Worm (Caenorhabditis elegans) whole organism, young adult: ENCODE measurements around the gene R11D1.4.

Source experiments
- B0035.1 ChIP-seq: sonication (generic microtip); optimal IDR thresholded peaks from 2 replicates; lab custom pipeline; 2016; ENCODE audit warnings: missing genetic modification characterization, mild to moderate bottlenecking, missing compliant biosample characterization, missing genotype, missing genetic modification reagents
- F10E7.11 ChIP-seq: sonication (generic microtip); optimal IDR thresholded peaks from 2 replicates; lab custom pipeline; 2017; ENCODE audit warnings: mild to moderate bottlenecking, missing genetic modification characterization, moderate library complexity, missing compliant biosample characterization
- F37B4.10 ChIP-seq: fragments of 200-800 bp; sonication (Bioruptor generic); IDR thresholded peaks from 2 replicates; pipeline ENCODE4 v1.3.6; 2022; ENCODE audit warnings: missing genetic modification characterization, missing compliant biosample characterization
- F52B5.7 ChIP-seq: sonication (generic microtip); optimal IDR thresholded peaks from 2 replicates; lab custom pipeline; 2016; ENCODE audit warnings: mild to moderate bottlenecking, missing genetic modification characterization, missing compliant biosample characterization
- F57A8.1 ChIP-seq: fragments of 200-800 bp; sonication (Bioruptor generic); optimal IDR thresholded peaks from 2 replicates; lab custom pipeline; 2018; ENCODE audit warnings: mild to moderate bottlenecking, missing genetic modification characterization, moderate library complexity, missing compliant biosample characterization
- K12H6.12 ChIP-seq: fragments of 200-800 bp; sonication (Bioruptor generic); optimal IDR thresholded peaks from 2 replicates; lab custom pipeline; 2018; ENCODE audit warnings: mild to moderate bottlenecking, missing genetic modification characterization, missing compliant biosample characterization
- T07F8.4 ChIP-seq: sonication (generic microtip); optimal IDR thresholded peaks from 2 replicates; lab custom pipeline; 2016; ENCODE audit warnings: mild to moderate bottlenecking, missing genetic modification characterization, moderate library complexity, missing compliant biosample characterization
- Y53F4B.3 ChIP-seq: fragments of 200-800 bp; sonication (Bioruptor generic); IDR thresholded peaks from 2 replicates; pipeline ENCODE4 v1.3.6; 2022; ENCODE audit warnings: missing genetic modification reagents, missing genetic modification characterization, missing compliant biosample characterization
- aptf-2 ChIP-seq: fragments of 200-800 bp; sonication (Bioruptor generic); conservative IDR thresholded peaks from 2 replicates; pipeline ENCODE4 v1.3.6; 2022; ENCODE audit warnings: missing genetic modification reagents, missing genetic modification characterization, missing compliant biosample characterization
- atf-7 ChIP-seq: sonication (generic microtip); optimal IDR thresholded peaks from 2 replicates; lab custom pipeline; 2017; ENCODE audit warnings: mild to moderate bottlenecking, missing genetic modification characterization, missing compliant biosample characterization
- cebp-2 ChIP-seq: fragments of 200-800 bp; sonication (Bioruptor generic); IDR thresholded peaks from 2 replicates; pipeline ENCODE4 v1.3.6; 2022; ENCODE audit warnings: missing genetic modification characterization, missing compliant biosample characterization
- ceh-100 ChIP-seq: fragments of 200-800 bp; sonication (Bioruptor generic); IDR thresholded peaks from 2 replicates; pipeline ENCODE4 v1.3.6; 2022; ENCODE audit warnings: missing genetic modification reagents, missing genetic modification characterization, missing compliant biosample characterization
- ceh-58 ChIP-seq: fragments of 200-800 bp; sonication (Bioruptor generic); IDR thresholded peaks from 2 replicates; pipeline ENCODE4 v1.3.6; 2022; ENCODE audit warnings: missing genetic modification characterization, missing compliant biosample characterization
- ceh-91 ChIP-seq: fragments of 200-800 bp; sonication (Bioruptor generic); IDR thresholded peaks from 2 replicates; pipeline ENCODE4 v1.3.6; 2022; ENCODE audit warnings: missing genetic modification reagents, missing genetic modification characterization, missing compliant biosample characterization
- chd-7 ChIP-seq: sonication (generic microtip); optimal IDR thresholded peaks from 2 replicates; lab custom pipeline; 2016; ENCODE audit warnings: mild to moderate bottlenecking, missing genetic modification characterization, moderate library complexity, missing compliant biosample characterization
- egl-44 ChIP-seq: fragments of 200-800 bp; sonication (Bioruptor generic); IDR thresholded peaks from 2 replicates; pipeline ENCODE4 v1.3.6; 2022; ENCODE audit warnings: missing genetic modification reagents, missing genetic modification characterization, missing compliant biosample characterization
- ets-4 ChIP-seq: fragments of 200-800 bp; sonication (Bioruptor generic); optimal IDR thresholded peaks from 2 replicates; lab custom pipeline; 2018; ENCODE audit warnings: mild to moderate bottlenecking, missing genetic modification characterization, missing compliant biosample characterization
- gei-17 ChIP-seq: fragments of 200-800 bp; sonication (Bioruptor generic); optimal IDR thresholded peaks from 2 replicates; lab custom pipeline; 2018; ENCODE audit warnings: mild to moderate bottlenecking, missing genetic modification characterization, missing compliant biosample characterization
- hsf-1 ChIP-seq: fragments of 200-800 bp; sonication (Bioruptor generic); IDR thresholded peaks from 2 replicates; pipeline ENCODE4 v1.3.6; 2022; ENCODE audit warnings: missing genetic modification reagents, missing genetic modification characterization, missing compliant biosample characterization
- let-526 ChIP-seq: fragments of 200-800 bp; sonication (Bioruptor generic); IDR thresholded peaks from 2 replicates; pipeline ENCODE4 v1.3.6; 2022; ENCODE audit warnings: missing genetic modification reagents, missing genetic modification characterization, missing compliant biosample characterization
- lin-40 ChIP-seq: sonication (generic microtip); optimal IDR thresholded peaks from 2 replicates; lab custom pipeline; 2016; ENCODE audit warnings: missing genetic modification characterization, mild to moderate bottlenecking, missing compliant biosample characterization, missing genotype, missing genetic modification reagents
- lsy-27 ChIP-seq: sonication (generic microtip); optimal IDR thresholded peaks from 2 replicates; lab custom pipeline; 2017; ENCODE audit warnings: missing genetic modification characterization, mild to moderate bottlenecking, missing compliant biosample characterization, antibody characterized with exemption, missing genotype, borderline replicate concordance; ENCODE audit not compliant: insufficient read depth
- madf-6 ChIP-seq: fragments of 200-800 bp; sonication (Bioruptor generic); IDR thresholded peaks from 2 replicates; pipeline ENCODE4 v1.3.6; 2022; ENCODE audit warnings: missing genetic modification reagents, missing genetic modification characterization, missing compliant biosample characterization
- mcd-1 ChIP-seq: fragments of 200-800 bp; sonication (Bioruptor generic); IDR thresholded peaks from 2 replicates; pipeline ENCODE4 v1.3.6; 2022; ENCODE audit warnings: missing genetic modification reagents, missing genetic modification characterization, missing compliant biosample characterization
- mxl-1 ChIP-seq: sonication (generic microtip); optimal IDR thresholded peaks from 2 replicates; lab custom pipeline; 2016; ENCODE audit warnings: missing genetic modification characterization, missing compliant biosample characterization
- nfya-2 ChIP-seq: fragments of 200-800 bp; sonication (Bioruptor generic); IDR thresholded peaks from 2 replicates; pipeline ENCODE4 v1.3.6; 2022; ENCODE audit warnings: missing genetic modification reagents, missing genetic modification characterization, missing compliant biosample characterization
- nfyb-1 ChIP-seq: fragments of 200-800 bp; sonication (Bioruptor generic); IDR thresholded peaks from 2 replicates; pipeline ENCODE4 v1.3.6; 2022; ENCODE audit warnings: missing genetic modification reagents, missing genetic modification characterization, missing compliant biosample characterization
- nhr-120 ChIP-seq: fragments of 200-800 bp; sonication (Bioruptor generic); IDR thresholded peaks from 2 replicates; pipeline ENCODE4 v1.3.6; 2022; ENCODE audit warnings: missing genetic modification characterization, missing compliant biosample characterization
- nhr-80 ChIP-seq: sonication (generic microtip); optimal IDR thresholded peaks from 2 replicates; lab custom pipeline; 2016; ENCODE audit warnings: missing genetic modification characterization, missing compliant biosample characterization
- nhr-90 ChIP-seq: sonication (generic microtip); optimal IDR thresholded peaks from 2 replicates; lab custom pipeline; 2016; ENCODE audit warnings: missing genotype, mild to moderate bottlenecking, missing genetic modification characterization, missing compliant biosample characterization
- pbrm-1 ChIP-seq: fragments of 200-800 bp; sonication (Bioruptor generic); IDR thresholded peaks from 2 replicates; pipeline ENCODE4 v1.3.6; 2022; ENCODE audit warnings: missing genetic modification reagents, missing genetic modification characterization, missing compliant biosample characterization
- rcor-1 ChIP-seq: fragments of 200-800 bp; sonication (Bioruptor generic); IDR thresholded peaks from 2 replicates; pipeline ENCODE4 v1.3.6; 2022; ENCODE audit warnings: missing genetic modification reagents, missing genetic modification characterization, missing compliant biosample characterization
- repo-1 ChIP-seq: sonication (generic microtip); optimal IDR thresholded peaks from 2 replicates; lab custom pipeline; 2017; ENCODE audit warnings: mild to moderate bottlenecking, missing genetic modification characterization, missing compliant biosample characterization
- sdz-38 ChIP-seq: sonication (generic microtip); optimal IDR thresholded peaks from 2 replicates; lab custom pipeline; 2016; ENCODE audit warnings: missing genotype, missing genetic modification characterization, missing compliant biosample characterization
- unc-130 ChIP-seq: sonication (generic microtip); optimal IDR thresholded peaks from 2 replicates; lab custom pipeline; 2016; ENCODE audit warnings: missing genetic modification reagents, missing genetic modification characterization, missing compliant biosample characterization
- unc-62 ChIP-seq: fragments of 150-350 bp; optimal IDR thresholded peaks from 2 replicates; lab custom pipeline; 2014; ENCODE audit warnings: missing biosample characterization, missing genetic modification reagents, missing genetic modification characterization
- xnd-1 ChIP-seq: sonication (generic microtip); optimal IDR thresholded peaks from 2 replicates; lab custom pipeline; 2016; ENCODE audit warnings: missing genotype, missing genetic modification reagents, missing genetic modification characterization, missing compliant biosample characterization
- zfh-2 ChIP-seq: fragments of 200-800 bp; sonication (Bioruptor generic); conservative IDR thresholded peaks from 2 replicates; pipeline ENCODE4 v1.3.6; 2022; ENCODE audit warnings: missing genetic modification reagents, missing genetic modification characterization, missing compliant biosample characterization

R11D1.4 gene

ce11 chrV:12747431-12747830 lies 33.4 kb upstream of the R11D1.4 start, which contains the start of gene C15C8.4:
Gene C15C8.4 (minus strand): TSS chrV:12747463.
- TF ChIP-seq ceh-91 (no peak), madf-6 (GFP tag; lab: Robert Waterston, UW) (no peak), ets-4 (no peak), unc-130 (no peak), lsy-27 (tag; lab: Kevin White, UChicago) (no peak), nhr-120 (GFP tag; lab: Robert Waterston, UW) (no peak), F10E7.11 (tag; lab: Kevin White, UChicago) (no peak), Y53F4B.3 (no peak), K12H6.12 (tag; lab: Kevin White, UChicago) (no peak), gei-17 (GFP tag; lab: Kevin White, UChicago) (no peak), T07F8.4 (tag; lab: Kevin White, UChicago) (no peak), nfya-2 (no peak)

ce11 chrV:12744979-12745378 lies 31.0 kb upstream of the R11D1.4 start, which contains the start of gene C15C8.7:
Gene C15C8.7 (minus strand): TSS chrV:12745050.
- no peak for TF ChIP-seq atf-7 (tag; lab: Kevin White, UChicago)
- peak; percentile 26 for TF ChIP-seq nhr-80 (tag; lab: Kevin White, UChicago)
- no peak for TF ChIP-seq sdz-38 (tag; lab: Kevin White, UChicago)
- TF ChIP-seq zfh-2 (GFP tag; lab: Robert Waterston, UW), result no peak

- TF ChIP-seq F52B5.7 (tag; lab: Kevin White, UChicago) (peak; percentile 55), nhr-90 (peak; percentile 38), nhr-80 (tag; lab: Kevin White, UChicago) (peak; percentile 41), nfyb-1 (GFP tag; lab: Robert Waterston, UW) (0 out of 2 replicates have a peak, but pooled peaks have one; percentile 17), cebp-2 (0 out of 2 replicates have a peak, but pooled peaks have one; percentile 19), let-526 (GFP tag; lab: Robert Waterston, UW) (no peak), chd-7 (tag; lab: Kevin White, UChicago) (peak; percentile 11), mxl-1 (tag; lab: Kevin White, UChicago) (no peak)
Measured at ce11 chrV:12743778-12744502, 29.9 kb upstream of the R11D1.4 start.

ce11 chrV:12741684-12742083 lies 27.7 kb upstream of the R11D1.4 start, which contains the start of gene hrg-7:
Gene hrg-7 (plus strand): TSS chrV:12742041.
- TF ChIP-seq nhr-80 (tag; lab: Kevin White, UChicago), result peak; percentile 94
- no peak for TF ChIP-seq egl-44

ce11 chrV:12736166-12736753 lies 22.2 kb upstream of the R11D1.4 start, which contains the start of gene cky-1:
Gene cky-1 (plus strand): TSS chrV:12736703.
- TF ChIP-seq F57A8.1 (GFP tag; lab: Kevin White, UChicago), result no peak
- no peak for TF ChIP-seq B0035.1 (tag; lab: Kevin White, UChicago)
- TF ChIP-seq unc-62 (GFP tag; lab: Kevin White, UChicago), result no peak
- no peak for TF ChIP-seq F10E7.11 (tag; lab: Kevin White, UChicago)
- no peak for TF ChIP-seq xnd-1 (tag; lab: Kevin White, UChicago)
- TF ChIP-seq F37B4.10 (GFP tag; lab: Robert Waterston, UW), result no peak
- no peak for TF ChIP-seq repo-1
- no peak for TF ChIP-seq ceh-100 (GFP tag; lab: Robert Waterston, UW)
- no peak for TF ChIP-seq aptf-2 (GFP tag; lab: Robert Waterston, UW)
- no peak for TF ChIP-seq pbrm-1 (GFP tag; lab: Robert Waterston, UW)
- no peak for TF ChIP-seq hsf-1 (GFP tag; lab: Robert Waterston, UW)
- no peak for TF ChIP-seq cebp-2
- TF ChIP-seq lin-40 (tag; lab: Kevin White, UChicago), result no peak
- no peak for TF ChIP-seq ceh-58
- TF ChIP-seq rcor-1 (GFP tag; lab: Robert Waterston, UW), result no peak
- TF ChIP-seq mcd-1 (GFP tag; lab: Robert Waterston, UW), result no peak
